Worm (Caenorhabditis elegans) whole organism, L1 larva: ENCODE results near the gene sre-43.
A peak's percentile ranks its signal among the peaks of the same experiment; 100 is the strongest.

Experiments used
- C34B4.2 ChIP-seq: sonication (generic microtip); optimal IDR thresholded peaks from 2 replicates; lab custom pipeline; 2017; ENCODE audit warnings: mild to moderate bottlenecking, missing genetic modification characterization, missing compliant biosample characterization
- F16B12.6 ChIP-seq: fragments of 150-350 bp; optimal IDR thresholded peaks from 2 replicates; lab custom pipeline; 2014; ENCODE audit warnings: missing biosample characterization, missing genetic modification characterization
- Y116A8C.19 ChIP-seq: sonication (generic microtip); optimal IDR thresholded peaks from 2 replicates; lab custom pipeline; 2016; ENCODE audit warnings: missing compliant biosample characterization, missing genetic modification characterization, borderline replicate concordance
- aly-2 ChIP-seq: fragments of 150-350 bp; optimal IDR thresholded peaks from 2 replicates; lab custom pipeline; 2014; ENCODE audit warnings: missing biosample characterization, missing genetic modification characterization
- ama-1 ChIP-seq: fragments of 150-350 bp; optimal IDR thresholded peaks from 2 replicates; lab custom pipeline; 2014
- ceh-8 ChIP-seq: fragments of 200-800 bp; sonication (Bioruptor generic); optimal IDR thresholded peaks from 2 replicates; lab custom pipeline; 2018; ENCODE audit warnings: mild to moderate bottlenecking, missing genetic modification characterization, moderate library complexity, missing compliant biosample characterization
- ceh-82 ChIP-seq, 3 experiments: fragments of 150-350 bp in 1 of 3; sonication (generic microtip) in 2 of 3; optimal IDR thresholded peaks; 2 replicates each; lab custom pipeline; 2014 to 2017; ENCODE audit warnings: missing biosample characterization in 3 of 3, missing genetic modification characterization in 3 of 3
- ceh-88 ChIP-seq: fragments of 200-800 bp; sonication (Bioruptor generic); IDR thresholded peaks from 2 replicates; pipeline ENCODE4 v1.3.6; 2022; ENCODE audit warnings: missing genetic modification characterization, missing compliant biosample characterization
- ceh-90 ChIP-seq: sonication (generic microtip); optimal IDR thresholded peaks from 2 replicates; lab custom pipeline; 2016; ENCODE audit warnings: missing genetic modification characterization, missing compliant biosample characterization
- dpl-1 ChIP-seq, 3 experiments: fragments of 150-350 bp in 2 of 3; sonication (generic microtip) in 1 of 3; optimal IDR thresholded peaks; 2 replicates each; lab custom pipeline; 2014 to 2017; ENCODE audit warnings: missing biosample characterization in 3 of 3, missing genetic modification characterization in 3 of 3, missing genetic modification reagents in 3 of 3
- efl-1 ChIP-seq, 4 experiments: fragments of 150-350 bp; optimal IDR thresholded peaks in 3 of 4; peaks in 1 of 4; 1 replicate in 1 of 4; 2 replicates in 3 of 4; lab custom pipeline; 2014; ENCODE audit warnings: missing biosample characterization in 2 of 4, missing genetic modification characterization in 2 of 4, missing genetic modification reagents in 2 of 4
- egl-27 ChIP-seq, 2 experiments: fragments of 150-350 bp in 1 of 2; sonication (generic microtip); optimal IDR thresholded peaks; 3 replicates each; lab custom pipeline; 2017 to 2018; ENCODE audit warnings: missing biosample characterization in 2 of 2, missing genetic modification characterization in 2 of 2, missing genetic modification reagents in 2 of 2
- elt-2 ChIP-seq: sonication (generic microtip); optimal IDR thresholded peaks from 2 replicates; lab custom pipeline; 2016; ENCODE audit warnings: missing genetic modification characterization, mild to moderate bottlenecking, inconsistent platforms, missing compliant biosample characterization, missing genetic modification reagents
- ets-5 ChIP-seq: fragments of 200-800 bp; sonication (Bioruptor generic); IDR thresholded peaks from 2 replicates; pipeline ENCODE4 v1.3.6; 2022; ENCODE audit warnings: missing genetic modification characterization, missing compliant biosample characterization
- fos-1 ChIP-seq: fragments of 150-350 bp; optimal IDR thresholded peaks from 2 replicates; lab custom pipeline; 2014; ENCODE audit warnings: missing biosample characterization, missing genetic modification characterization
- grh-1 ChIP-seq: fragments of 200-800 bp; sonication (Bioruptor generic); IDR thresholded peaks from 2 replicates; pipeline ENCODE4 v1.3.6; 2022; ENCODE audit warnings: missing genetic modification reagents, missing genetic modification characterization, missing compliant biosample characterization
- hlh-17 ChIP-seq: fragments of 200-800 bp; sonication (Bioruptor generic); optimal IDR thresholded peaks from 2 replicates; lab custom pipeline; 2018; ENCODE audit warnings: missing genetic modification characterization, mild to moderate bottlenecking, missing compliant biosample characterization, moderate library complexity, borderline replicate concordance
- hlh-4 ChIP-seq: sonication (generic microtip); optimal IDR thresholded peaks from 2 replicates; lab custom pipeline; 2016; ENCODE audit warnings: mild to moderate bottlenecking, missing genetic modification characterization, missing compliant biosample characterization
- hpl-2 ChIP-seq: fragments of 150-350 bp; optimal IDR thresholded peaks from 2 replicates; lab custom pipeline; 2014; ENCODE audit warnings: missing biosample characterization, missing genetic modification reagents, missing genetic modification characterization
- irx-1 ChIP-seq: sonication (generic microtip); optimal IDR thresholded peaks from 2 replicates; lab custom pipeline; 2016; ENCODE audit warnings: missing genetic modification characterization, missing compliant biosample characterization
- isw-1 ChIP-seq: fragments of 200-800 bp; sonication (Bioruptor generic); IDR thresholded peaks from 2 replicates; pipeline ENCODE4 v1.3.6; 2022; ENCODE audit warnings: missing genetic modification characterization, missing compliant biosample characterization
- jun-1 ChIP-seq: fragments of 150-350 bp; optimal IDR thresholded peaks from 2 replicates; lab custom pipeline; 2014; ENCODE audit warnings: missing biosample characterization, missing genetic modification reagents, missing genetic modification characterization
- lin-13 ChIP-seq: fragments of 150-350 bp; optimal IDR thresholded peaks from 2 replicates; lab custom pipeline; 2014; ENCODE audit warnings: missing biosample characterization, missing genetic modification reagents, missing genetic modification characterization
- lin-14 ChIP-seq: fragments of 200-800 bp; sonication (Bioruptor generic); optimal IDR thresholded peaks from 2 replicates; lab custom pipeline; 2018; ENCODE audit warnings: mild to moderate bottlenecking, missing genetic modification characterization, moderate library complexity, missing compliant biosample characterization
- lin-35 ChIP-seq, 2 experiments: fragments of 150-350 bp; optimal IDR thresholded peaks; 2 replicates each; lab custom pipeline; 2014; ENCODE audit warnings: missing biosample characterization in 2 of 2, missing genetic modification characterization in 2 of 2, missing genetic modification reagents in 2 of 2
- lin-39 ChIP-seq: fragments of 150-350 bp; optimal IDR thresholded peaks from 2 replicates; lab custom pipeline; 2014; ENCODE audit warnings: missing biosample characterization, missing genetic modification reagents, missing genetic modification characterization
- lir-3 ChIP-seq: sonication (generic microtip); optimal IDR thresholded peaks from 2 replicates; lab custom pipeline; 2016; ENCODE audit warnings: mild to moderate bottlenecking, missing genetic modification characterization, moderate library complexity, missing compliant biosample characterization; ENCODE audit not compliant: poor library complexity
- lsy-2 ChIP-seq, 2 experiments: fragments of 150-350 bp; optimal IDR thresholded peaks; 2 replicates each; lab custom pipeline; 2014; ENCODE audit warnings: missing biosample characterization in 2 of 2, missing genetic modification characterization in 2 of 2
- mab-9 ChIP-seq: fragments of 200-800 bp; sonication (Bioruptor generic); IDR thresholded peaks from 2 replicates; pipeline ENCODE4 v1.3.6; 2022; ENCODE audit warnings: missing genetic modification reagents, missing genetic modification characterization, missing compliant biosample characterization
- mdl-1 ChIP-seq, 2 experiments: fragments of 150-350 bp; optimal IDR thresholded peaks; 2 replicates each; lab custom pipeline; 2014 to 2017; ENCODE audit warnings: missing biosample characterization in 2 of 2, missing genetic modification characterization in 2 of 2, inconsistent platforms in 1 of 2
- nhr-11 ChIP-seq: fragments of 150-350 bp; optimal IDR thresholded peaks from 2 replicates; lab custom pipeline; 2014; ENCODE audit warnings: missing biosample characterization, missing genetic modification characterization
- nhr-19 ChIP-seq: fragments of 200-800 bp; sonication (Bioruptor generic); conservative IDR thresholded peaks from 2 replicates; pipeline ENCODE4 v1.3.6; 2022; ENCODE audit warnings: missing genetic modification characterization, missing compliant biosample characterization
- nhr-20 ChIP-seq: sonication (generic microtip); optimal IDR thresholded peaks from 2 replicates; lab custom pipeline; 2016; ENCODE audit warnings: mild to moderate bottlenecking, missing genetic modification characterization, missing compliant biosample characterization
- nhr-76 ChIP-seq: sonication (generic microtip); optimal IDR thresholded peaks from 2 replicates; lab custom pipeline; 2017; ENCODE audit warnings: missing biosample characterization, missing genetic modification characterization
- nhr-84 ChIP-seq: sonication (generic microtip); optimal IDR thresholded peaks from 2 replicates; lab custom pipeline; 2017; ENCODE audit warnings: missing biosample characterization, missing genetic modification characterization
- nhr-85 ChIP-seq: sonication (generic microtip); peaks from one replicate; lab custom pipeline; 2016; ENCODE audit warnings: missing genetic modification characterization, inconsistent platforms, missing compliant biosample characterization
- pag-3 ChIP-seq: sonication (generic microtip); optimal IDR thresholded peaks from 2 replicates; lab custom pipeline; 2017; ENCODE audit warnings: missing genetic modification characterization, mild to moderate bottlenecking, missing compliant biosample characterization, antibody characterized with exemption, borderline replicate concordance; ENCODE audit not compliant: insufficient read depth
- pqm-1 ChIP-seq: sonication (generic microtip); optimal IDR thresholded peaks from 3 replicates; lab custom pipeline; 2017; ENCODE audit warnings: missing biosample characterization, missing genetic modification characterization
- rnt-1 ChIP-seq: sonication (generic microtip); optimal IDR thresholded peaks from 2 replicates; lab custom pipeline; 2016; ENCODE audit warnings: mild to moderate bottlenecking, missing genetic modification characterization, moderate library complexity, missing compliant biosample characterization
- skn-1 ChIP-seq: fragments of 150-350 bp; optimal IDR thresholded peaks from 2 replicates; lab custom pipeline; 2014; ENCODE audit warnings: missing biosample characterization, missing genetic modification characterization
- snpc-4 ChIP-seq: fragments of 150-350 bp; optimal IDR thresholded peaks from 2 replicates; lab custom pipeline; 2014; ENCODE audit warnings: missing biosample characterization, missing genetic modification characterization
- snu-23 ChIP-seq: sonication (generic microtip); optimal IDR thresholded peaks from 2 replicates; lab custom pipeline; 2016; ENCODE audit warnings: missing genetic modification characterization, missing compliant biosample characterization
- sptf-1 ChIP-seq: fragments of 150-350 bp; optimal IDR thresholded peaks from 2 replicates; lab custom pipeline; 2014; ENCODE audit warnings: missing biosample characterization, missing genetic modification characterization
- swsn-7 ChIP-seq: sonication (generic microtip); optimal IDR thresholded peaks from 2 replicates; lab custom pipeline; 2016; ENCODE audit warnings: missing genetic modification characterization, missing compliant biosample characterization
- tbx-2 ChIP-seq: sonication (generic microtip); optimal IDR thresholded peaks from 2 replicates; lab custom pipeline; 2016; ENCODE audit warnings: missing genetic modification characterization, missing compliant biosample characterization
- tlp-1 ChIP-seq: fragments of 150-350 bp; optimal IDR thresholded peaks from 2 replicates; lab custom pipeline; 2014; ENCODE audit warnings: missing biosample characterization, missing genetic modification characterization
- unc-130 ChIP-seq: fragments of 150-350 bp; optimal IDR thresholded peaks from 2 replicates; lab custom pipeline; 2017; ENCODE audit warnings: missing biosample characterization, missing genetic modification characterization, inconsistent platforms
- unc-86 ChIP-seq: sonication (generic microtip); optimal IDR thresholded peaks from 2 replicates; lab custom pipeline; 2016; ENCODE audit warnings: missing genetic modification characterization, missing compliant biosample characterization
- unc-98 ChIP-seq: fragments of 200-800 bp; sonication (Bioruptor generic); IDR thresholded peaks from 2 replicates; pipeline ENCODE4 v1.3.6; 2022; ENCODE audit warnings: missing genetic modification characterization, missing compliant biosample characterization
- xbp-1 ChIP-seq: sonication (generic microtip); optimal IDR thresholded peaks from 2 replicates; lab custom pipeline; 2016; ENCODE audit warnings: missing genetic modification characterization, missing compliant biosample characterization
- ztf-4 ChIP-seq: fragments of 150-350 bp; optimal IDR thresholded peaks from 2 replicates; lab custom pipeline; 2014; ENCODE audit warnings: missing biosample characterization, missing genetic modification characterization

sre-43 gene

DNA sequence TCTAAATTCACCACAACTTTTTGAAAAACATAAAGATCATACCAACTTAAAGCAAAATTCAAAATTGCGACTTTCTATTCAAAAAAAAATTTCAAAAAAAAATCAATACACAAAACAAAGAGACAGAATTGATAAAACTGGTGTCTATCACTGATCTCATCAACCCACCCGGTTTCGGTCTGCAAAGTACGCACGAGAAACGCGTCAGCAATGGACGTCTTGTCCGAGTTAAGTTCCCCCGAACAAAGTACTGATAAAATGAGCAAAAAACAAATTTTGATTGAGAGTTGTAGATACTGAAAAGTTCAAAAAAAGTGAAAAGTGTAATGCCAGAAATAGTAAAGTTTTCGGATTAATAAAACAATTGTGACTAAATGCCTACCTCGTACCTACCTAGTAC, 10.5 kb downstream of the sre-43 start (continued):
- TF ChIP-seq hlh-4 (tag; lab: Kevin White, UChicago) (no peak), sptf-1 (tag; lab: Kevin White, UChicago) (no peak), nhr-85 (tag; lab: Kevin White, UChicago) (peak; percentile 23), nhr-19 (GFP tag; lab: Robert Waterston, UW) (no peak), lin-13 (GFP tag; lab: Kevin White, UChicago) (no peak), nhr-84 (tag; lab: Kevin White, UChicago) (no peak), lin-35 (GFP tag; optimal IDR thresholded peaks at IDR 0.05; lab: Kevin White, UChicago) (peak in 1 of 2 experiments; percentile 44), xbp-1 (tag; lab: Kevin White, UChicago) (no peak), dpl-1 (GFP tag; optimal IDR thresholded peaks at IDR 0.05; lab: Kevin White, UChicago) (peak in 1 of 3 experiments; percentile 38), Y116A8C.19 (tag; lab: Kevin White, UChicago) (no peak), pag-3 (tag; lab: Kevin White, UChicago) (no peak), lin-14 (peak; percentile 23), F16B12.6 (tag; lab: Kevin White, UChicago) (no peak), isw-1 (GFP tag; lab: Robert Waterston, UW) (no peak), tbx-2 (no peak), ets-5 (no peak), lin-39 (no peak), unc-86 (no peak), grh-1 (GFP tag; lab: Robert Waterston, UW) (no peak), hlh-17 (GFP tag; lab: Kevin White, UChicago) (no peak), lsy-2 (tag; optimal IDR thresholded peaks at IDR 0.05; lab: Kevin White, UChicago) (peak; percentile 5 to 22), jun-1 (no peak), ceh-88 (GFP tag; lab: Robert Waterston, UW) (no peak), unc-98 (GFP tag; lab: Robert Waterston, UW) (no peak), elt-2 (peak; percentile 36), pqm-1 (tag; lab: Kevin White, UChicago) (no peak), ceh-8 (no peak), skn-1 (tag; lab: Kevin White, UChicago) (no peak)

ce11 chrII:13957437-13957836, 11.4 kb downstream of the sre-43 start, which contains the start of gene zip-3:
TSS of gene zip-3 (minus strand) at chrII:13957457.
- TF ChIP-seq mab-9 (GFP tag; lab: Robert Waterston, UW) (no peak), C34B4.2 (tag; lab: Kevin White, UChicago) (no peak), ceh-90 (tag; lab: Kevin White, UChicago) (no peak), grh-1 (GFP tag; lab: Robert Waterston, UW) (no peak), nhr-11 (tag; lab: Kevin White, UChicago) (no peak), unc-130 (tag; lab: Kevin White, UChicago) (no peak), elt-2 (peak; percentile 56)

DNA sequence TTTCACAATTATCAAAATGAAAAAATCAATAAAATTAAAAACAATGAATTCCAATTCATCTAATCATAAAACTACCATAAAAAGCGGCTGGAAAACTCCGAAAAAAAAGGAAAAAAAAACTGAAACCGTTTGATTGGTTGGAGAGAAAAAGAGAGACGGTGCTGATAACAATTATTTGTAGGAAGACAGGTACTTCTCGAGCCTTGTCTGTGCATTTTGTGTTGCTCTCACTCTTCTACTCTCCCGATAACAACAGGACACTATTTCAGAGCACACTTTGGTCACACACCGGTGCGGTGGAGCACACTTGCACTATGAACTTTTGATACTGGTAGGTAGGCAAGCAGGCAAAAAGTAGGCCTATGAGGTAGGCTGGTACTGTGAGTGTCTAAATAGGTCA, 12.3 kb downstream of the sre-43 start:
- TF ChIP-seq snpc-4 (tag; lab: Kevin White, UChicago) (no peak), lir-3 (no peak), elt-2 (peak; percentile 89), irx-1 (no peak), efl-1 (optimal IDR thresholded peaks at IDR 0.05; lab: Kevin White, UChicago) (no peak), efl-1 (GFP tag; optimal IDR thresholded peaks at IDR 0.05 in 1 of 2; lab: Kevin White, UChicago) (peak in 1 of 2 experiments; percentile 67), ama-1 (lab: Kevin White, UChicago) (no peak), mdl-1 (tag; optimal IDR thresholded peaks at IDR 0.05; lab: Kevin White, UChicago) (no peak), nhr-11 (tag; lab: Kevin White, UChicago) (no peak), nhr-76 (tag; lab: Kevin White, UChicago) (no peak), fos-1 (tag; lab: Kevin White, UChicago) (no peak), snu-23 (GFP tag; lab: Kevin White, UChicago) (no peak), rnt-1 (tag; lab: Kevin White, UChicago) (no peak), hpl-2 (GFP tag; lab: Kevin White, UChicago) (no peak), egl-27 (tag; optimal IDR thresholded peaks at IDR 0.05; lab: Kevin White, UChicago) (no peak), ztf-4 (tag; lab: Kevin White, UChicago) (no peak), ceh-82 (tag; optimal IDR thresholded peaks at IDR 0.05; lab: Kevin White, UChicago) (no peak), aly-2 (tag; lab: Kevin White, UChicago) (no peak), swsn-7 (tag; lab: Kevin White, UChicago) (no peak), ceh-8 (no peak), nhr-20 (tag; lab: Kevin White, UChicago) (peak; percentile 20), lsy-2 (tag; optimal IDR thresholded peaks at IDR 0.05; lab: Kevin White, UChicago) (peak in 1 of 2 experiments; percentile 25), tlp-1 (tag; lab: Kevin White, UChicago) (no peak)
